Worm (Caenorhabditis elegans) whole organism, young adult: ENCODE measurements around the gene swt-4.
A peak's percentile ranks its signal among the peaks of the same experiment; 100 is the strongest.

Source experiments
- B0019.2 ChIP-seq: fragments of 200-800 bp; sonication (Bioruptor generic); conservative IDR thresholded peaks from 2 replicates; pipeline ENCODE4 v1.3.6; 2022; ENCODE audit warnings: missing genetic modification reagents, missing genetic modification characterization, missing compliant biosample characterization
- B0035.1 ChIP-seq: sonication (generic microtip); optimal IDR thresholded peaks from 2 replicates; lab custom pipeline; 2016; ENCODE audit warnings: missing genetic modification characterization, mild to moderate bottlenecking, missing compliant biosample characterization, missing genotype, missing genetic modification reagents
- B0336.3 ChIP-seq: fragments of 200-800 bp; sonication (Bioruptor generic); IDR thresholded peaks from 2 replicates; pipeline ENCODE4 v1.3.6; 2022; ENCODE audit warnings: missing genetic modification characterization, missing compliant biosample characterization
- F23B12.7 ChIP-seq: sonication (generic microtip); optimal IDR thresholded peaks from 2 replicates; lab custom pipeline; 2017; ENCODE audit warnings: missing genetic modification characterization, mild to moderate bottlenecking, missing compliant biosample characterization, antibody characterized with exemption, moderate library complexity; ENCODE audit not compliant: insufficient read depth
- F49E8.2 ChIP-seq: sonication (generic microtip); optimal IDR thresholded peaks from 3 replicates; lab custom pipeline; 2017; ENCODE audit warnings: missing genetic modification characterization, mild to moderate bottlenecking, missing compliant biosample characterization, antibody characterized with exemption, moderate library complexity; ENCODE audit not compliant: insufficient read depth
- F55B11.4 ChIP-seq: sonication (generic microtip); optimal IDR thresholded peaks from 2 replicates; lab custom pipeline; 2016; ENCODE audit warnings: missing compliant biosample characterization, missing genetic modification characterization, borderline replicate concordance; ENCODE audit not compliant: insufficient read depth
- T26A5.8 ChIP-seq: sonication (generic microtip); optimal IDR thresholded peaks from 2 replicates; lab custom pipeline; 2016; ENCODE audit warnings: missing genetic modification characterization, missing compliant biosample characterization
- Y67H2A.10 ChIP-seq: fragments of 200-800 bp; sonication (Bioruptor generic); conservative IDR thresholded peaks from 2 replicates; pipeline ENCODE4 v1.3.6; 2022; ENCODE audit warnings: missing genetic modification reagents, missing genetic modification characterization, missing compliant biosample characterization
- Y95B8A.8 ChIP-seq: fragments of 200-800 bp; sonication (Bioruptor generic); IDR thresholded peaks from 2 replicates; pipeline ENCODE4 v1.3.6; 2022; ENCODE audit warnings: missing genetic modification reagents, missing genetic modification characterization, missing compliant biosample characterization
- aptf-2 ChIP-seq: fragments of 200-800 bp; sonication (Bioruptor generic); conservative IDR thresholded peaks from 2 replicates; pipeline ENCODE4 v1.3.6; 2022; ENCODE audit warnings: missing genetic modification reagents, missing genetic modification characterization, missing compliant biosample characterization
- aptf-3 ChIP-seq: fragments of 200-800 bp; sonication (Bioruptor generic); IDR thresholded peaks from 2 replicates; pipeline ENCODE4 v1.3.6; 2022; ENCODE audit warnings: missing genetic modification characterization, missing compliant biosample characterization
- atf-7 ChIP-seq: sonication (generic microtip); optimal IDR thresholded peaks from 2 replicates; lab custom pipeline; 2017; ENCODE audit warnings: mild to moderate bottlenecking, missing genetic modification characterization, missing compliant biosample characterization
- athp-1 ChIP-seq: sonication (generic microtip); optimal IDR thresholded peaks from 2 replicates; lab custom pipeline; 2017; ENCODE audit warnings: mild to moderate bottlenecking, missing genetic modification characterization, missing compliant biosample characterization
- attf-5 ChIP-seq: fragments of 200-800 bp; sonication (Bioruptor generic); optimal IDR thresholded peaks from 2 replicates; lab custom pipeline; 2018; ENCODE audit warnings: mild to moderate bottlenecking, missing genetic modification characterization, missing compliant biosample characterization
- bed-1 ChIP-seq: fragments of 200-800 bp; sonication (Bioruptor generic); IDR thresholded peaks from 2 replicates; pipeline ENCODE4 v1.3.6; 2022; ENCODE audit warnings: missing genetic modification reagents, missing genetic modification characterization, missing compliant biosample characterization
- ceh-58 ChIP-seq: fragments of 200-800 bp; sonication (Bioruptor generic); IDR thresholded peaks from 2 replicates; pipeline ENCODE4 v1.3.6; 2022; ENCODE audit warnings: missing genetic modification characterization, missing compliant biosample characterization
- die-1 ChIP-seq: sonication (generic microtip); optimal IDR thresholded peaks from 2 replicates; lab custom pipeline; 2016; ENCODE audit warnings: missing genotype, mild to moderate bottlenecking, missing genetic modification characterization, missing compliant biosample characterization
- dox-1 ChIP-seq: fragments of 200-800 bp; sonication (Bioruptor generic); IDR thresholded peaks from 2 replicates; pipeline ENCODE4 v1.3.6; 2022; ENCODE audit warnings: missing genetic modification reagents, missing genetic modification characterization, missing compliant biosample characterization
- efl-1 ChIP-seq: fragments of 150-350 bp; optimal IDR thresholded peaks from 2 replicates; lab custom pipeline; 2014; ENCODE audit warnings: missing biosample characterization, missing genetic modification reagents, missing genetic modification characterization
- egl-18 ChIP-seq: fragments of 200-800 bp; sonication (Bioruptor generic); IDR thresholded peaks from 2 replicates; pipeline ENCODE4 v1.3.6; 2022; ENCODE audit warnings: missing genetic modification reagents, missing genetic modification characterization, missing compliant biosample characterization
- egl-44 ChIP-seq: fragments of 200-800 bp; sonication (Bioruptor generic); IDR thresholded peaks from 2 replicates; pipeline ENCODE4 v1.3.6; 2022; ENCODE audit warnings: missing genetic modification reagents, missing genetic modification characterization, missing compliant biosample characterization
- ekl-4 ChIP-seq: fragments of 200-800 bp; sonication (Bioruptor generic); IDR thresholded peaks from 2 replicates; pipeline ENCODE4 v1.3.6; 2022; ENCODE audit warnings: missing genetic modification reagents, missing genetic modification characterization, missing compliant biosample characterization
- fkh-3 ChIP-seq: sonication (generic microtip); optimal IDR thresholded peaks from 2 replicates; lab custom pipeline; 2016; ENCODE audit warnings: mild to moderate bottlenecking, missing genetic modification characterization, missing compliant biosample characterization
- him-1 ChIP-seq: sonication (generic microtip); optimal IDR thresholded peaks from 2 replicates; lab custom pipeline; 2016; ENCODE audit warnings: missing genotype, missing genetic modification reagents, missing genetic modification characterization, missing compliant biosample characterization
- hlh-26 ChIP-seq: fragments of 200-800 bp; sonication (Bioruptor generic); conservative IDR thresholded peaks from 2 replicates; pipeline ENCODE4 v1.3.6; 2022; ENCODE audit warnings: missing genetic modification reagents, missing genetic modification characterization, missing compliant biosample characterization
- hmg-1.2 ChIP-seq: fragments of 200-800 bp; sonication (Bioruptor generic); IDR thresholded peaks from 2 replicates; pipeline ENCODE4 v1.3.6; 2022; ENCODE audit warnings: missing genetic modification reagents, missing genetic modification characterization, missing compliant biosample characterization
- hmg-20 ChIP-seq: fragments of 200-800 bp; sonication (Bioruptor generic); IDR thresholded peaks from 2 replicates; pipeline ENCODE4 v1.3.6; 2022; ENCODE audit warnings: missing genetic modification reagents, missing genetic modification characterization, missing compliant biosample characterization
- hsf-1 ChIP-seq: fragments of 200-800 bp; sonication (Bioruptor generic); IDR thresholded peaks from 2 replicates; pipeline ENCODE4 v1.3.6; 2022; ENCODE audit warnings: missing genetic modification reagents, missing genetic modification characterization, missing compliant biosample characterization
- lir-1 ChIP-seq: fragments of 200-800 bp; sonication (Bioruptor generic); conservative IDR thresholded peaks from 2 replicates; pipeline ENCODE4 v1.3.6; 2022; ENCODE audit warnings: missing genetic modification reagents, missing genetic modification characterization, missing compliant biosample characterization
- madf-10 ChIP-seq: sonication (generic microtip); optimal IDR thresholded peaks from 2 replicates; lab custom pipeline; 2016; ENCODE audit warnings: mild to moderate bottlenecking, missing genetic modification characterization, missing compliant biosample characterization
- mcd-1 ChIP-seq: fragments of 200-800 bp; sonication (Bioruptor generic); IDR thresholded peaks from 2 replicates; pipeline ENCODE4 v1.3.6; 2022; ENCODE audit warnings: missing genetic modification reagents, missing genetic modification characterization, missing compliant biosample characterization
- nfya-2 ChIP-seq: fragments of 200-800 bp; sonication (Bioruptor generic); IDR thresholded peaks from 2 replicates; pipeline ENCODE4 v1.3.6; 2022; ENCODE audit warnings: missing genetic modification reagents, missing genetic modification characterization, missing compliant biosample characterization
- nfyb-1 ChIP-seq: fragments of 200-800 bp; sonication (Bioruptor generic); IDR thresholded peaks from 2 replicates; pipeline ENCODE4 v1.3.6; 2022; ENCODE audit warnings: missing genetic modification reagents, missing genetic modification characterization, missing compliant biosample characterization
- nhr-120 ChIP-seq: fragments of 200-800 bp; sonication (Bioruptor generic); IDR thresholded peaks from 2 replicates; pipeline ENCODE4 v1.3.6; 2022; ENCODE audit warnings: missing genetic modification characterization, missing compliant biosample characterization
- pbrm-1 ChIP-seq: fragments of 200-800 bp; sonication (Bioruptor generic); IDR thresholded peaks from 2 replicates; pipeline ENCODE4 v1.3.6; 2022; ENCODE audit warnings: missing genetic modification reagents, missing genetic modification characterization, missing compliant biosample characterization
- rcor-1 ChIP-seq: fragments of 200-800 bp; sonication (Bioruptor generic); IDR thresholded peaks from 2 replicates; pipeline ENCODE4 v1.3.6; 2022; ENCODE audit warnings: missing genetic modification reagents, missing genetic modification characterization, missing compliant biosample characterization
- rec-8 ChIP-seq, 2 experiments: sonication (generic microtip); optimal IDR thresholded peaks; 2 replicates each; lab custom pipeline; 2016; ENCODE audit warnings: mild to moderate bottlenecking in 2 of 2, missing genetic modification characterization in 2 of 2, missing genetic modification reagents in 2 of 2, missing genotype in 2 of 2, missing biosample characterization in 1 of 2, missing compliant biosample characterization in 1 of 2, moderate library complexity in 1 of 2
- repo-1 ChIP-seq: sonication (generic microtip); optimal IDR thresholded peaks from 2 replicates; lab custom pipeline; 2017; ENCODE audit warnings: mild to moderate bottlenecking, missing genetic modification characterization, missing compliant biosample characterization
- sdz-38 ChIP-seq: sonication (generic microtip); optimal IDR thresholded peaks from 2 replicates; lab custom pipeline; 2016; ENCODE audit warnings: missing genotype, missing genetic modification characterization, missing compliant biosample characterization
- snpc-1.1 ChIP-seq: sonication (generic microtip); optimal IDR thresholded peaks from 2 replicates; lab custom pipeline; 2017; ENCODE audit warnings: missing genetic modification characterization, mild to moderate bottlenecking, missing compliant biosample characterization, antibody characterized with exemption, moderate library complexity, missing genotype, missing genetic modification reagents; ENCODE audit not compliant: insufficient read depth
- somi-1 ChIP-seq: fragments of 200-800 bp; sonication (Bioruptor generic); optimal IDR thresholded peaks from 2 replicates; lab custom pipeline; 2018; ENCODE audit warnings: mild to moderate bottlenecking, missing genetic modification characterization, missing compliant biosample characterization
- unc-130 ChIP-seq: sonication (generic microtip); optimal IDR thresholded peaks from 2 replicates; lab custom pipeline; 2016; ENCODE audit warnings: missing genetic modification reagents, missing genetic modification characterization, missing compliant biosample characterization
- xnd-1 ChIP-seq: sonication (generic microtip); optimal IDR thresholded peaks from 2 replicates; lab custom pipeline; 2016; ENCODE audit warnings: missing genotype, missing genetic modification reagents, missing genetic modification characterization, missing compliant biosample characterization
- zfh-2 ChIP-seq: fragments of 200-800 bp; sonication (Bioruptor generic); conservative IDR thresholded peaks from 2 replicates; pipeline ENCODE4 v1.3.6; 2022; ENCODE audit warnings: missing genetic modification reagents, missing genetic modification characterization, missing compliant biosample characterization
- ztf-3 ChIP-seq: fragments of 200-800 bp; sonication (Bioruptor generic); optimal IDR thresholded peaks from 2 replicates; lab custom pipeline; 2018; ENCODE audit warnings: mild to moderate bottlenecking, missing genetic modification characterization, missing compliant biosample characterization

Gene swt-4

ce11 chrIII:10649219-10649618 lies 20.3 kb upstream of the swt-4 start, which contains the start of gene emg-1:
emg-1 (plus strand) TSS chrIII:10649519.
- no peak for TF ChIP-seq dox-1 (GFP tag; lab: Robert Waterston, UW)
- TF ChIP-seq lir-1: no peak
- no peak for TF ChIP-seq nhr-120 (GFP tag; lab: Robert Waterston, UW)
- TF ChIP-seq hsf-1 (GFP tag; lab: Robert Waterston, UW): no peak
- no peak for TF ChIP-seq hmg-1.2
- no peak for TF ChIP-seq snpc-1.1
- TF ChIP-seq nfya-2 (GFP tag; lab: Robert Waterston, UW): no peak
- TF ChIP-seq die-1 (tag; lab: Kevin White, UChicago): no peak
- TF ChIP-seq egl-44: no peak
- TF ChIP-seq attf-5 (GFP tag; lab: Kevin White, UChicago): no peak
- TF ChIP-seq F23B12.7 (tag; lab: Kevin White, UChicago): no peak
- TF ChIP-seq B0035.1 (tag; lab: Kevin White, UChicago): no peak
- TF ChIP-seq rcor-1 (GFP tag; lab: Robert Waterston, UW): no peak

DNA sequence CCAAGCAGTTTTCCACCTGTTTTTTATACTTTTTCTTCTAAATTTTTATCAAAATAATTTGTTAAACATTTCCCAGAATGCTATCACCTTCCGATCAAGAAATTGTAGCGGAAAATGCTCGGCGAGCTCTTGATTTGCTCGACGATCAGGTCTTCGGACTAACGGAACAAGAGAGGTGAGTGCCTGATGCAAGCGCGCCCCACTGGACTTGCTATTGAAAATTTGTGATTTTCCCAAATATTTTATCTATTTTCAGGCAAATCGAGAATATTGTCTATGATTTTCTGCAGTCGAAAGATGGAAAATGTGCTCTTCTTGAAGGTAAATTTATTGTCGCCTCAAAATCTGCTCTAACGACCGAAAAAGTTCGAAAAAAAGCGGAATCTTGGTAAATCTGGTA lies 17.2 kb upstream of the swt-4 start, which contains the start of gene orc-4:
orc-4 (plus strand) TSS at position 77 of the 400 bp plus-strand sequence.
- TF ChIP-seq F49E8.2 (tag; lab: Kevin White, UChicago) (peak; percentile 11), Y95B8A.8 (0 out of 2 replicates have a peak, but pooled peaks have one; percentile 33), atf-7 (tag; lab: Kevin White, UChicago) (no peak), mcd-1 (GFP tag; lab: Robert Waterston, UW) (peak; percentile 75)

ce11 chrIII:10642781-10643180 lies 13.8 kb upstream of the swt-4 start, which contains the start of the genes dhs-11 and orc-1:
dhs-11 (minus strand) TSS chrIII:10642865.
orc-1 (plus strand) TSS chrIII:10643129.
- TF ChIP-seq nfyb-1 (GFP tag; lab: Robert Waterston, UW): no peak
- no peak for TF ChIP-seq egl-18 (GFP tag; lab: Robert Waterston, UW)
- no peak for TF ChIP-seq rec-8 (tag; optimal IDR thresholded peaks at IDR 0.05; lab: Kevin White, UChicago)
- peak; percentile 24 for TF ChIP-seq unc-130 (GFP tag; lab: Kevin White, UChicago)
- no peak for TF ChIP-seq ztf-3 (GFP tag; lab: Kevin White, UChicago)
- TF ChIP-seq repo-1: no peak
- TF ChIP-seq fkh-3 (tag; lab: Kevin White, UChicago): no peak
- TF ChIP-seq xnd-1 (tag; lab: Kevin White, UChicago): peak; percentile 17
- TF ChIP-seq bed-1 (GFP tag; lab: Robert Waterston, UW): no peak
- no peak for TF ChIP-seq hlh-26
- no peak for TF ChIP-seq zfh-2
- no peak for TF ChIP-seq B0019.2 (GFP tag; lab: Robert Waterston, UW)
- no peak for TF ChIP-seq Y95B8A.8
- no peak for TF ChIP-seq B0336.3 (GFP tag; lab: Robert Waterston, UW)
- TF ChIP-seq T26A5.8 (tag; lab: Kevin White, UChicago): no peak
- peak; percentile 41 for TF ChIP-seq attf-5 (GFP tag; lab: Kevin White, UChicago)
- TF ChIP-seq sdz-38: no peak
- TF ChIP-seq B0035.1 (tag; lab: Kevin White, UChicago): no peak
- TF ChIP-seq madf-10 (tag; lab: Kevin White, UChicago): no peak
- peak; percentile 89 for TF ChIP-seq efl-1 (GFP tag; lab: Kevin White, UChicago)
- TF ChIP-seq somi-1 (GFP tag; lab: Kevin White, UChicago): no peak
- TF ChIP-seq hmg-20 (GFP tag; lab: Robert Waterston, UW): no peak
- TF ChIP-seq him-1 (tag; lab: Kevin White, UChicago): peak; percentile 34
- TF ChIP-seq F55B11.4 (tag; lab: Kevin White, UChicago): no peak
- no peak for TF ChIP-seq pbrm-1 (GFP tag; lab: Robert Waterston, UW)
- TF ChIP-seq ceh-58 (GFP tag; lab: Robert Waterston, UW): no peak
- no peak for TF ChIP-seq athp-1 (tag; lab: Kevin White, UChicago)
- TF ChIP-seq ekl-4 (GFP tag; lab: Robert Waterston, UW): no peak
- TF ChIP-seq aptf-3 (GFP tag; lab: Robert Waterston, UW): no peak
- 0 out of 2 replicates have a peak, but pooled peaks have one; percentile 44 for TF ChIP-seq aptf-2 (GFP tag; lab: Robert Waterston, UW)
- peak; percentile 99 for TF ChIP-seq hmg-1.2
- no peak for TF ChIP-seq Y67H2A.10 (GFP tag; lab: Robert Waterston, UW)
